Fruit fly (Drosophila melanogaster): ENCODE measurements around the gene CG11927.
A peak's percentile ranks its signal among the peaks of the same experiment; 100 is the strongest.

The CG11927 gene

DNA sequence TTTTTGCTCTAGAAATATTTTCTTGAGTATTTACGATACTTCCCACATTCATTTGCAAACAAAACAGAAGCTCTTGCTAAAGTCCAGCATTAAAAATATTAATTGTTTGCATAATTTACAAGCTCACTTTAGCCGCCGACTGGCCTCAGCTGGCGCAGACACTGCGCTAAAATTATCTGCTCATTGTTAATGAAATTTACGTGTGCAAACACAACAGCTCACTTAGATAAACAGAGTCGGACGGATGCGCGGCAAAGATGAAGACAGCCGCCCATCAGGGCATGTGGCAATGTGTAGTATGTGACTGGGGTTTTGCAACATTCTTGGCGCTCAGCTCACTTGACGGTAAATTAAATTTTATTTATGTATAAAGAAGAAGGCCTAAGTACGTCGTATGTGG, 18.5 kb upstream of the CG11927 start (continued):
- no peak for TF ChIP-seq nerfin-2 (GFP tag; IDR thresholded peaks at IDR 0.05; ENCODE audit: partially characterized antibody)
- TF ChIP-seq bbx (GFP tag; IDR thresholded peaks at IDR 0.05; ENCODE audit: partially characterized antibody): no peak
- no peak for TF ChIP-seq MESR4 (GFP tag; optimal IDR thresholded peaks at IDR 0.05)
- TF ChIP-seq odd (GFP tag; optimal IDR thresholded peaks at IDR 0.05): peak; percentile 22
- TF ChIP-seq CG13775 (GFP tag; optimal IDR thresholded peaks at IDR 0.05): no peak
- TF ChIP-seq sima (GFP tag; optimal IDR thresholded peaks at IDR 0.05): no peak
- no peak for TF ChIP-seq CG6791 (GFP tag; IDR thresholded peaks at IDR 0.05; ENCODE audit: partially characterized antibody)
- TF ChIP-seq CG4854 (GFP tag; optimal IDR thresholded peaks at IDR 0.05): no peak
- TF ChIP-seq D19B (GFP tag; optimal IDR thresholded peaks at IDR 0.05): no peak
- TF ChIP-seq CG10462 (GFP tag; optimal IDR thresholded peaks at IDR 0.05): no peak
- TF ChIP-seq Abd-B (GFP tag; optimal IDR thresholded peaks at IDR 0.05): no peak
- no peak for TF ChIP-seq fd64A (GFP tag; optimal IDR thresholded peaks at IDR 0.05)
- TF ChIP-seq Lpt (GFP tag; optimal IDR thresholded peaks at IDR 0.05): no peak
- peak; percentile 26 for TF ChIP-seq HmgZ (tag; optimal IDR thresholded peaks at IDR 0.05)
- no peak for TF ChIP-seq Rx (GFP tag; IDR thresholded peaks at IDR 0.05)
- no peak for TF ChIP-seq CG9437 (GFP tag; optimal IDR thresholded peaks at IDR 0.05)
- TF ChIP-seq HLH4C (GFP tag; IDR thresholded peaks at IDR 0.05; ENCODE audit: partially characterized antibody): no peak
- TF ChIP-seq Atf6 (GFP tag; IDR thresholded peaks at IDR 0.05): no peak
- no peak for TF ChIP-seq CG16813 (GFP tag; IDR thresholded peaks at IDR 0.05; ENCODE audit: partially characterized antibody)
- no peak for TF ChIP-seq Bteb2 (GFP tag; optimal IDR thresholded peaks at IDR 0.05)
- peak; percentile 23 for TF ChIP-seq Vsx1 (GFP tag; optimal IDR thresholded peaks at IDR 0.05)
- no peak for TF ChIP-seq Antp (GFP tag; optimal IDR thresholded peaks at IDR 0.05)
- TF ChIP-seq CG12071 (GFP tag; optimal IDR thresholded peaks at IDR 0.05): peak; percentile 55
- no peak for TF ChIP-seq CG16815 (GFP tag; optimal IDR thresholded peaks at IDR 0.05)
- no peak for TF ChIP-seq CG1602 (GFP tag; optimal IDR thresholded peaks at IDR 0.05)
- TF ChIP-seq CG6175 (GFP tag; IDR thresholded peaks at IDR 0.05): no peak
- peak; percentile 71 for TF ChIP-seq CG15479 (GFP tag; optimal IDR thresholded peaks at IDR 0.05)
- peak; percentile 55 for TF ChIP-seq B-H2 (GFP tag; optimal IDR thresholded peaks at IDR 0.05)
- peak; percentile 7 for TF ChIP-seq Nf-YC (tag; optimal IDR thresholded peaks at IDR 0.05)
- no peak for TF ChIP-seq Ets97D (GFP tag; optimal IDR thresholded peaks at IDR 0.05)
- no peak for TF ChIP-seq Mrtf (GFP tag; IDR thresholded peaks at IDR 0.05)
- no peak for TF ChIP-seq Neu2 (GFP tag; optimal IDR thresholded peaks at IDR 0.05; ENCODE audit: borderline replicate concordance)
- no peak for TF ChIP-seq fd96Cb (tag; optimal IDR thresholded peaks at IDR 0.05)
- peak; percentile 9 for TF ChIP-seq CG34376 (GFP tag; optimal IDR thresholded peaks at IDR 0.05)
- TF ChIP-seq CG11560 (tag; IDR thresholded peaks at IDR 0.05): no peak
- no peak; the same call in 1 of the 2 replicates for TF ChIP-seq Awh (GFP tag; IDR thresholded peaks at IDR 0.05)
- TF ChIP-seq inv (GFP tag; IDR thresholded peaks at IDR 0.05; ENCODE audit: partially characterized antibody): no peak
- peak; percentile 53 for TF ChIP-seq CG18599 (GFP tag; optimal IDR thresholded peaks at IDR 0.05)
- no peak for TF ChIP-seq CG8290 (GFP tag; optimal IDR thresholded peaks at IDR 0.05)
- TF ChIP-seq CG8290 (tag; optimal IDR thresholded peaks at IDR 0.05): no peak
- TF ChIP-seq CG1529 (GFP tag; optimal IDR thresholded peaks at IDR 0.05): no peak
- peak; percentile 23 for TF ChIP-seq CG12104 (GFP tag; optimal IDR thresholded peaks at IDR 0.05)
- no peak for TF ChIP-seq aop (GFP tag; IDR thresholded peaks at IDR 0.05)
- no peak for TF ChIP-seq vnd (GFP tag; IDR thresholded peaks at IDR 0.05; ENCODE audit: partially characterized antibody)
- TF ChIP-seq pfk (GFP tag; optimal IDR thresholded peaks at IDR 0.05): peak; percentile 35
- TF ChIP-seq CG18764 (GFP tag; optimal IDR thresholded peaks at IDR 0.05): no peak
- no peak for TF ChIP-seq wdn (GFP tag; IDR thresholded peaks at IDR 0.05)
- no peak for TF ChIP-seq E2f1 (GFP tag; IDR thresholded peaks at IDR 0.05)
- no peak for TF ChIP-seq Ptx1 (GFP tag; IDR thresholded peaks at IDR 0.05)
- TF ChIP-seq GATAe (GFP tag; conservative IDR thresholded peaks at IDR 0.05): no peak
- peak; percentile 57 for TF ChIP-seq CG6765 (GFP tag; optimal IDR thresholded peaks at IDR 0.05)
